Worm (Caenorhabditis elegans) whole organism, midembryonic: Measurements from ENCODE around the gene B0222.15.

Experiments used
- T22C8.4 ChIP-seq: fragments of 200-800 bp; sonication (Bioruptor generic); IDR thresholded peaks from 2 replicates; pipeline ENCODE4 v1.3.6; 2022; ENCODE audit warnings: missing genetic modification characterization, missing compliant biosample characterization
- cog-1 ChIP-seq: sonication (generic microtip); optimal IDR thresholded peaks from 2 replicates; lab custom pipeline; 2016; ENCODE audit warnings: missing genetic modification characterization, missing compliant biosample characterization
- flt-1 ChIP-seq: fragments of 200-800 bp; sonication (Bioruptor generic); IDR thresholded peaks from 2 replicates; pipeline ENCODE4 v1.3.6; 2022; ENCODE audit warnings: missing genetic modification characterization, missing compliant biosample characterization
- klf-2 ChIP-seq: fragments of 200-800 bp; sonication (Bioruptor generic); conservative IDR thresholded peaks from 2 replicates; pipeline ENCODE4 v1.3.6; 2022; ENCODE audit warnings: missing genetic modification reagents, missing genetic modification characterization, missing compliant biosample characterization
- med-1 ChIP-seq: sonication (generic microtip); optimal IDR thresholded peaks from 2 replicates; lab custom pipeline; 2017; ENCODE audit warnings: missing genetic modification characterization, mild to moderate bottlenecking, missing compliant biosample characterization, antibody characterized with exemption, missing genetic modification reagents; ENCODE audit not compliant: insufficient read depth
- ref-1 ChIP-seq: fragments of 200-800 bp; sonication (Bioruptor generic); conservative IDR thresholded peaks from 2 replicates; pipeline ENCODE4 v1.3.6; 2022; ENCODE audit warnings: missing genetic modification reagents, missing genetic modification characterization, missing compliant biosample characterization
- tab-1 ChIP-seq: fragments of 200-800 bp; sonication (Bioruptor generic); IDR thresholded peaks from 2 replicates; pipeline ENCODE4 v1.3.6; 2022; ENCODE audit warnings: missing genetic modification characterization, missing compliant biosample characterization
- ztf-23 ChIP-seq: fragments of 200-800 bp; sonication (Bioruptor generic); IDR thresholded peaks from 2 replicates; pipeline ENCODE4 v1.3.6; 2022; ENCODE audit warnings: missing genetic modification reagents, missing genetic modification characterization, missing compliant biosample characterization
- ztf-29 ChIP-seq: fragments of 200-800 bp; sonication (Bioruptor generic); IDR thresholded peaks from 2 replicates; pipeline ENCODE4 v1.3.6; 2022; ENCODE audit warnings: missing genetic modification reagents, missing genetic modification characterization, missing compliant biosample characterization

DNA sequence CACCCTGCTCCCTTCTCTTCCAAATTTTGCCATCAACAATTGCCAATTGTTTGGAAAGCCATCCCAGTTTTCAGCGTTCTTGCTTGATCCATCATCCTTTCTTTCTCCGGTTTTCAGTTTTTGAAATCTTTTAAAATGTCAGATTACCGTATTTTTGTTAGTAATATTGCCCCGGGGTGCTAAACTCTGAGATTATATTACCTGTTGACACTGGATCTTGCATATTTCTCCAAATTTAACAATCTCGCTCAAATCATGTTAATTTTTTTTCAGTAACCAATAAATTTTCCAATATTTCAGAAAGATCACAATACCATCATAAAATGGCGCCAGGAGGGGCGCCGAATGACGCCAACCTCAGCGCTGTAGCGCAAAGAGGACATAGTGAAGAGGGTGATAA is 44.1 kb downstream of the B0222.15 start, which contains the start of gene F21C10.7:
- TF ChIP-seq cog-1 (no peak), flt-1 (GFP tag; lab: Robert Waterston, UW) (no peak), klf-2 (GFP tag; lab: Robert Waterston, UW) (no peak), tab-1 (GFP tag; lab: Robert Waterston, UW) (no peak), T22C8.4 (GFP tag; lab: Robert Waterston, UW) (no peak), ref-1 (GFP tag; lab: Robert Waterston, UW) (no peak), med-1 (no peak), ztf-23 (GFP tag; lab: Robert Waterston, UW) (no peak), ztf-29 (GFP tag; lab: Robert Waterston, UW) (no peak)
